Worm (Caenorhabditis elegans): ENCODE results near the gene nonu-1.

nonu-1 gene

DNA sequence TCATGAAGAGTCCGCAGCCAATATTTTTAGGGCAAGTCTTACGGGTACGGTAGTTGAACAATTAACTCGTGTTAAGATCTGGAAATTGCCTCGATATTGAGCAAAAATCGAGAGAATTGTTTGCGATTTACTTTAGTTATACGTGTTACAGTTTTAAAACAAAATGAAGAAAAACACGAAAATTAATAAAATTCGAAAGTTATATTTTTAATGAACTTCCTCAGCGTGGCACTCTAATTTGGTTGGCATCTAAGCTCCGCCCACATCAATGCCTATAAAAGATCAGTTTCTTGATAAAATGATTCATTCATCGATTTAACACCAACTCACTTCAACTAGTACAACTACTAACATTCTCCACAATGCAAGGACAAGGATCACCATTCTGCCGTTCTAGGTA lies 20.8 kb upstream of the nonu-1 start, which contains the start of gene gipc-1:
Gene gipc-1 (plus strand): TSS at position 301 of the 400 bp plus-strand sequence.
- TF ChIP-seq lsy-2 (tag; optimal IDR thresholded peaks at IDR 0.05) (no peak), ceh-8 (GFP tag; optimal IDR thresholded peaks at IDR 0.05) (no peak), nhr-28 (tag; optimal IDR thresholded peaks at IDR 0.05) (no peak), hpl-2 (GFP tag; optimal IDR thresholded peaks at IDR 0.05) (no peak)

DNA sequence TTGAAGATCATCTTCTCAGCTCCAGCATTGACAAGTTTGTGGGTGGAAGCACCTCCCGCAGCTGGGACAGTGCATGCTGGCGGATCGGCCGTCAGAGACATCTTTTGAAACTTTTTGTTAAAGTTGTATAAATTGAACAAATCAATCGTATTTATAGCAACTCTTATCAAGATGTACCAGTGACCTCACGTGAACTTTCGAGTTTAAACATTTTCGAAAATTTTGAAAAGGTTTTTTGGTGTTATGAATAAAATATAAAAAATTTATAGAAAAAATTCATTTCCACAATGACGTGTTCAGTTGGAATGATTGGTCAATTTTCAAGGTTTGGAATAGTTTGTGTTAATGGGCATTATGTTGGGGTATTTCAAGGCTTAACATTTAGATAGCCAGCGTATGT lies 18.9 kb upstream of the nonu-1 start, which contains the start of the genes msd-4 and C35D10.3:
Gene msd-4 (minus strand): TSS at position 101 of the 400 bp plus-strand sequence.
Gene C35D10.3 (plus strand): TSS at position 279 of the 400 bp plus-strand sequence.
- no peak for TF ChIP-seq egl-27 (tag; optimal IDR thresholded peaks at IDR 0.05)
- TF ChIP-seq hlh-17 (GFP tag; optimal IDR thresholded peaks at IDR 0.05; ENCODE audit: borderline replicate concordance) = no peak
- TF ChIP-seq aly-2 (tag; optimal IDR thresholded peaks at IDR 0.05) = no peak
- TF ChIP-seq lin-14 (GFP tag; optimal IDR thresholded peaks at IDR 0.05) = no peak
- TF ChIP-seq nhr-47 (tag; optimal IDR thresholded peaks at IDR 0.05) = no peak
- TF ChIP-seq nhr-90 (tag; optimal IDR thresholded peaks at IDR 0.05; ENCODE audit: poor library complexity) = no peak
- no peak for TF ChIP-seq mab-9 (GFP tag; IDR thresholded peaks at IDR 0.05)
- no peak for TF ChIP-seq nhr-77 (tag; optimal IDR thresholded peaks at IDR 0.05)
- TF ChIP-seq grh-1 (GFP tag; IDR thresholded peaks at IDR 0.05) = no peak
- TF ChIP-seq sptf-1 (tag; optimal IDR thresholded peaks at IDR 0.05) = no peak
- TF ChIP-seq sox-4 (tag; optimal IDR thresholded peaks at IDR 0.05) = no peak
- TF ChIP-seq tbx-2 (tag; optimal IDR thresholded peaks at IDR 0.05) = no peak
- no peak for TF ChIP-seq elt-2 (tag; optimal IDR thresholded peaks at IDR 0.05)
- TF ChIP-seq pax-3 (tag; optimal IDR thresholded peaks at IDR 0.05) = no peak
- TF ChIP-seq lin-35 (GFP tag; optimal IDR thresholded peaks at IDR 0.05) = no peak
- TF ChIP-seq nhr-19 (GFP tag; conservative IDR thresholded peaks at IDR 0.05) = no peak
- no peak for TF ChIP-seq ceh-88 (GFP tag; IDR thresholded peaks at IDR 0.05)
- no peak for TF ChIP-seq C16A3.4 (tag; optimal IDR thresholded peaks at IDR 0.05)
- TF ChIP-seq dsc-1 (tag; optimal IDR thresholded peaks at IDR 0.05) = no peak
- TF ChIP-seq tlp-1 (tag; optimal IDR thresholded peaks at IDR 0.05) = no peak

DNA sequence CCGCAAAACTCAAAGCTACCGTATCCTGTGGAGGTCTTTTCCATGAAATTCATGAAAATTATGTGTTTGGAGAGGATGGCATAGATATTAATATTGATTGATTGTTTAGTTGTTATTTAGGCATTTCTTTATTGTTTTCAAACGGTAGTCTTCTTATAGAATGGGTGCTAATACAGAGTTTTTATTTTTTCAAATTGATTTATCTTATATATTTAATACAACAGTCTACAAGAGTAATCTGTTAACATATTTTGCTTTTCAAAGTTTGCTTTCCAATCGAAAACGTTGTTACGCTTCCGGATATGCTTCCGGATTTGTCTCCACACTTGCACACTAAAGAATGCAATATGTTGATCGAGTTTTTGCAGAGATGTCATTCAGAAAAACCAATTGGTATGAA lies 17.1 kb upstream of the nonu-1 start, which contains the start of gene C35D10.17:
Gene C35D10.17 (plus strand): TSS at position 301 of the 400 bp plus-strand sequence.
- no peak for TF ChIP-seq efl-3 (GFP tag; optimal IDR thresholded peaks at IDR 0.05)
- no peak for TF ChIP-seq unc-130 (tag; optimal IDR thresholded peaks at IDR 0.05)
- no peak for TF ChIP-seq nhr-76 (tag; optimal IDR thresholded peaks at IDR 0.05)
- TF ChIP-seq pax-3 (tag; optimal IDR thresholded peaks at IDR 0.05) = no peak

DNA sequence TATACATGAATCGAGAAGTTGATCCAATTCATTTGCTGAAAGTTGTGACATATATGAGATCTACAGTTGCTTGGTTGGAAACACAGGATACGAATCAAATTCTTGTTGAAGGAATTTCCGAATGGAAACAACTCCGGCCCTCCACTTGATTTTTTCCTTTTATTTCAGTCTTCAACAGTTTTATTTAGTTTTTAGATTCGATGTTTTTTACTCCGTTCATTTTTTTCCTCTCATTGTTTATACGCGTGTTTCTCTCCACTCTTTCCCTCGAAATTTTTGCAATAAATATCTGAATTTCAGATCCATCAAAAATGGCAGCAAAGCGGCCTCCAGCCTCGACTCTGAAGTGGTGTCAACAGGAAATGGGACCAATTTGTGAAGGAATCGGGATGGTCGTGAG lies 13.4 kb upstream of the nonu-1 start, which contains the start of gene coq-8:
Gene coq-8 (plus strand): TSS at position 301 of the 400 bp plus-strand sequence.
- TF ChIP-seq blmp-1 (tag; optimal IDR thresholded peaks at IDR 0.05) (no peak), nhr-71 (tag; optimal IDR thresholded peaks at IDR 0.05) (no peak), C04F5.9 (tag; optimal IDR thresholded peaks at IDR 0.05) (no peak), irx-1 (tag; optimal IDR thresholded peaks at IDR 0.05) (no peak), ama-1 (optimal IDR thresholded peaks at IDR 0.05) (no peak), vab-15 (tag; optimal IDR thresholded peaks at IDR 0.05) (no peak), nhr-85 (tag) (no peak), lin-15B (tag; optimal IDR thresholded peaks at IDR 0.05) (no peak), rnt-1 (tag; optimal IDR thresholded peaks at IDR 0.05) (no peak)

All from whole organism, L1 larva.